Worm (Caenorhabditis elegans) whole organism, L4 larva: Measurements from ENCODE around the gene F10E9.1.
A peak's percentile ranks its signal among the peaks of the same experiment; 100 is the strongest.

Experiments
- D1046.2 ChIP-seq: fragments of 200-800 bp; sonication (Bioruptor generic); IDR thresholded peaks from 2 replicates; pipeline ENCODE4 v1.3.6; 2022; ENCODE audit warnings: missing genetic modification characterization, missing compliant biosample characterization
- F10B5.3 ChIP-seq: sonication (generic microtip); optimal IDR thresholded peaks from 2 replicates; lab custom pipeline; 2016; ENCODE audit warnings: mild to moderate bottlenecking, missing genetic modification characterization, missing compliant biosample characterization
- F26F4.8 ChIP-seq: fragments of 200-800 bp; sonication (Bioruptor generic); conservative IDR thresholded peaks from 2 replicates; pipeline ENCODE4 v1.3.6; 2022; ENCODE audit warnings: missing genetic modification characterization, missing compliant biosample characterization
- T26A8.4 ChIP-seq: fragments of 200-800 bp; sonication (Bioruptor generic); IDR thresholded peaks from 2 replicates; pipeline ENCODE4 v1.3.6; 2022; ENCODE audit warnings: missing genetic modification characterization, missing compliant biosample characterization
- Y75B8A.6 ChIP-seq: fragments of 200-800 bp; sonication (Bioruptor generic); IDR thresholded peaks from 2 replicates; pipeline ENCODE4 v1.3.6; 2022; ENCODE audit warnings: missing genetic modification reagents, missing genetic modification characterization, missing compliant biosample characterization
- aha-1 ChIP-seq: fragments of 150-350 bp; peaks from one replicate; lab custom pipeline; 2014; ENCODE audit warnings: missing biosample characterization, missing genetic modification characterization
- aly-2 ChIP-seq: sonication (generic microtip); optimal IDR thresholded peaks from 2 replicates; lab custom pipeline; 2018; ENCODE audit warnings: missing biosample characterization, missing genetic modification characterization
- ceh-20 ChIP-seq: fragments of 200-800 bp; sonication (Bioruptor generic); IDR thresholded peaks from 2 replicates; pipeline ENCODE4 v1.3.6; 2022; ENCODE audit warnings: missing genetic modification reagents, missing genetic modification characterization, missing compliant biosample characterization
- ceh-32 ChIP-seq: sonication (generic microtip); optimal IDR thresholded peaks from 2 replicates; lab custom pipeline; 2016; ENCODE audit warnings: mild to moderate bottlenecking, missing genetic modification characterization, missing compliant biosample characterization; ENCODE audit not compliant: poor library complexity
- ces-1 ChIP-seq: fragments of 150-350 bp; sonication (generic microtip); optimal IDR thresholded peaks from 4 replicates; lab custom pipeline; 2014; ENCODE audit warnings: missing biosample characterization, missing genetic modification reagents, missing genetic modification characterization
- cey-2 ChIP-seq: sonication (generic microtip); optimal IDR thresholded peaks from 3 replicates; lab custom pipeline; 2017; ENCODE audit warnings: missing genetic modification characterization, mild to moderate bottlenecking, missing compliant biosample characterization, antibody characterized with exemption, borderline replicate concordance; ENCODE audit not compliant: insufficient read depth
- daf-12 ChIP-seq: fragments of 150-350 bp; optimal IDR thresholded peaks from 2 replicates; lab custom pipeline; 2014; ENCODE audit warnings: missing biosample characterization, missing genetic modification reagents, missing genetic modification characterization
- daf-16 ChIP-seq, 3 experiments: sonication (generic microtip); optimal IDR thresholded peaks; 2 replicates each; lab custom pipeline; 2016 to 2017; ENCODE audit warnings: missing genetic modification characterization in 3 of 3, missing genetic modification reagents in 3 of 3, mild to moderate bottlenecking in 2 of 3, missing compliant biosample characterization in 2 of 3, missing biosample characterization in 1 of 3, moderate library complexity in 1 of 3
- daf-19 ChIP-seq: fragments of 200-800 bp; sonication (Bioruptor generic); conservative IDR thresholded peaks from 2 replicates; pipeline ENCODE4 v1.3.6; 2022; ENCODE audit warnings: missing genetic modification characterization, missing compliant biosample characterization
- daf-8 ChIP-seq: fragments of 200-800 bp; sonication (Bioruptor generic); IDR thresholded peaks from 2 replicates; pipeline ENCODE4 v1.3.6; 2022; ENCODE audit warnings: missing genetic modification characterization, missing compliant biosample characterization
- dmd-6 ChIP-seq: fragments of 200-800 bp; sonication (Bioruptor generic); IDR thresholded peaks from 2 replicates; pipeline ENCODE4 v1.3.6; 2022; ENCODE audit warnings: missing genetic modification reagents, missing genetic modification characterization, missing compliant biosample characterization
- dmd-8 ChIP-seq: fragments of 200-800 bp; sonication (Bioruptor generic); IDR thresholded peaks from 2 replicates; pipeline ENCODE4 v1.3.6; 2022; ENCODE audit warnings: missing genetic modification characterization, missing compliant biosample characterization
- dmd-9 ChIP-seq: fragments of 200-800 bp; sonication (Bioruptor generic); IDR thresholded peaks from 2 replicates; pipeline ENCODE4 v1.3.6; 2022; ENCODE audit warnings: missing genetic modification reagents, missing genetic modification characterization, missing compliant biosample characterization
- dpl-1 ChIP-seq: fragments of 150-350 bp; optimal IDR thresholded peaks from 2 replicates; lab custom pipeline; 2014; ENCODE audit warnings: missing biosample characterization, missing genetic modification reagents, missing genetic modification characterization
- dve-1 ChIP-seq: sonication (generic microtip); optimal IDR thresholded peaks from 2 replicates; lab custom pipeline; 2017; ENCODE audit warnings: antibody characterized with exemption, mild to moderate bottlenecking, missing genetic modification characterization, missing compliant biosample characterization; ENCODE audit not compliant: insufficient read depth
- egl-43 ChIP-seq: fragments of 200-800 bp; sonication (Bioruptor generic); IDR thresholded peaks from 2 replicates; pipeline ENCODE4 v1.3.6; 2022; ENCODE audit warnings: missing genetic modification reagents, missing genetic modification characterization, missing compliant biosample characterization
- fkh-10 ChIP-seq: fragments of 150-350 bp; optimal IDR thresholded peaks from 2 replicates; lab custom pipeline; 2014; ENCODE audit warnings: missing biosample characterization, missing genetic modification reagents, missing genetic modification characterization
- hlh-11 ChIP-seq: fragments of 200-800 bp; sonication (Bioruptor generic); optimal IDR thresholded peaks from 2 replicates; lab custom pipeline; 2018; ENCODE audit warnings: mild to moderate bottlenecking, missing genetic modification characterization, missing compliant biosample characterization
- hlh-30 ChIP-seq: sonication (generic microtip); optimal IDR thresholded peaks from 2 replicates; lab custom pipeline; 2017; ENCODE audit warnings: antibody characterized with exemption, mild to moderate bottlenecking, missing genetic modification characterization, missing compliant biosample characterization; ENCODE audit not compliant: insufficient read depth
- hmg-1.1 ChIP-seq: fragments of 200-800 bp; sonication (Bioruptor generic); IDR thresholded peaks from 2 replicates; pipeline ENCODE4 v1.3.6; 2022; ENCODE audit warnings: missing genetic modification reagents, missing genetic modification characterization, missing compliant biosample characterization
- lin-13 ChIP-seq: fragments of 150-350 bp; optimal IDR thresholded peaks from 2 replicates; lab custom pipeline; 2014; ENCODE audit warnings: missing biosample characterization, missing genetic modification reagents, missing genetic modification characterization
- lin-38 ChIP-seq: fragments of 200-800 bp; sonication (Bioruptor generic); IDR thresholded peaks from 2 replicates; pipeline ENCODE4 v1.3.6; 2022; ENCODE audit warnings: missing genetic modification reagents, missing genetic modification characterization, missing compliant biosample characterization
- lsy-2 ChIP-seq, 2 experiments: fragments of 150-350 bp in 1 of 2; sonication (generic microtip) in 1 of 2; optimal IDR thresholded peaks; 2 replicates each; lab custom pipeline; 2014 to 2017; ENCODE audit warnings: missing biosample characterization in 2 of 2, missing genetic modification characterization in 2 of 2
- madf-5 ChIP-seq, 2 experiments: fragments of 200-800 bp; sonication (Bioruptor generic); IDR thresholded peaks; 2 replicates each; pipeline ENCODE4 v1.3.6; 2022; ENCODE audit warnings: missing compliant biosample characterization in 2 of 2, missing genetic modification characterization in 2 of 2
- mdt-29 ChIP-seq: fragments of 200-800 bp; sonication (Bioruptor generic); IDR thresholded peaks from 2 replicates; pipeline ENCODE4 v1.3.6; 2022; ENCODE audit warnings: missing genetic modification reagents, missing genetic modification characterization, missing compliant biosample characterization
- mep-1 ChIP-seq: fragments of 150-350 bp; sonication (generic microtip); optimal IDR thresholded peaks from 3 replicates; lab custom pipeline; 2014; ENCODE audit warnings: missing biosample characterization, missing genetic modification characterization
- mxl-3 ChIP-seq: fragments of 200-800 bp; sonication (Bioruptor generic); optimal IDR thresholded peaks from 2 replicates; lab custom pipeline; 2018; ENCODE audit warnings: mild to moderate bottlenecking, missing genetic modification characterization, missing compliant biosample characterization
- nhr-10 ChIP-seq: fragments of 150-350 bp; optimal IDR thresholded peaks from 2 replicates; lab custom pipeline; 2014; ENCODE audit warnings: missing biosample characterization, missing genetic modification characterization
- nhr-102 ChIP-seq: sonication (generic microtip); optimal IDR thresholded peaks from 2 replicates; lab custom pipeline; 2016; ENCODE audit warnings: mild to moderate bottlenecking, missing genetic modification characterization, moderate library complexity, missing compliant biosample characterization
- nhr-11 ChIP-seq: fragments of 150-350 bp; optimal IDR thresholded peaks from 2 replicates; lab custom pipeline; 2014; ENCODE audit warnings: missing biosample characterization, missing genetic modification characterization
- nhr-237 ChIP-seq: sonication (generic microtip); optimal IDR thresholded peaks from 2 replicates; lab custom pipeline; 2017; ENCODE audit warnings: missing biosample characterization, missing genetic modification characterization
- nhr-25 ChIP-seq: sonication (generic microtip); optimal IDR thresholded peaks from 2 replicates; lab custom pipeline; 2017; ENCODE audit warnings: missing genetic modification characterization, mild to moderate bottlenecking, missing compliant biosample characterization, antibody characterized with exemption, moderate library complexity, borderline replicate concordance; ENCODE audit not compliant: insufficient read depth
- nhr-28 ChIP-seq: fragments of 150-350 bp; optimal IDR thresholded peaks from 2 replicates; lab custom pipeline; 2014; ENCODE audit warnings: missing biosample characterization, missing genetic modification characterization
- nhr-48 ChIP-seq: sonication (generic microtip); optimal IDR thresholded peaks from 2 replicates; lab custom pipeline; 2016; ENCODE audit warnings: mild to moderate bottlenecking, missing genetic modification characterization, missing compliant biosample characterization
- nhr-6 ChIP-seq: fragments of 150-350 bp; optimal IDR thresholded peaks from 2 replicates; lab custom pipeline; 2014; ENCODE audit warnings: missing biosample characterization, missing genetic modification characterization
- pha-4 ChIP-seq, 2 experiments: fragments of 150-350 bp in 1 of 2; fragments of 200-800 bp in 1 of 2; sonication (Bioruptor generic) in 1 of 2; IDR thresholded peaks in 1 of 2; optimal IDR thresholded peaks in 1 of 2; 2 replicates each; pipeline versions ENCODE4 v1.3.6 to Lab custom; 2014 to 2022; ENCODE audit warnings: missing genetic modification characterization in 2 of 2, missing genetic modification reagents in 2 of 2, missing biosample characterization in 1 of 2, missing compliant biosample characterization in 1 of 2
- php-3 ChIP-seq: fragments of 200-800 bp; sonication (Bioruptor generic); IDR thresholded peaks from 2 replicates; pipeline ENCODE4 v1.3.6; 2022; ENCODE audit warnings: missing genetic modification reagents, missing genetic modification characterization, missing compliant biosample characterization
- pqm-1 ChIP-seq: sonication (generic microtip); optimal IDR thresholded peaks from 2 replicates; lab custom pipeline; 2017; ENCODE audit warnings: missing biosample characterization, missing genetic modification characterization
- sdz-12 ChIP-seq: fragments of 200-800 bp; sonication (Bioruptor generic); optimal IDR thresholded peaks from 2 replicates; lab custom pipeline; 2018; ENCODE audit warnings: mild to moderate bottlenecking, missing genetic modification characterization, missing compliant biosample characterization
- skn-1 ChIP-seq: fragments of 150-350 bp; optimal IDR thresholded peaks from 2 replicates; lab custom pipeline; 2014; ENCODE audit warnings: missing biosample characterization, missing genetic modification characterization
- snpc-4 ChIP-seq: fragments of 150-350 bp; optimal IDR thresholded peaks from 2 replicates; lab custom pipeline; 2014; ENCODE audit warnings: missing biosample characterization, missing genetic modification characterization
- tra-1 ChIP-seq: fragments of 200-800 bp; sonication (Bioruptor generic); IDR thresholded peaks from 2 replicates; pipeline ENCODE4 v1.3.6; 2022; ENCODE audit warnings: missing genetic modification reagents, missing genetic modification characterization, missing compliant biosample characterization
- unc-130 ChIP-seq: sonication (generic microtip); optimal IDR thresholded peaks from 2 replicates; lab custom pipeline; 2016; ENCODE audit warnings: missing genetic modification reagents, missing genetic modification characterization, missing compliant biosample characterization
- zip-11 ChIP-seq: fragments of 200-800 bp; sonication (Bioruptor generic); IDR thresholded peaks from 2 replicates; pipeline ENCODE4 v1.3.6; 2022; ENCODE audit warnings: missing genetic modification characterization, missing compliant biosample characterization
- ztf-11 ChIP-seq: fragments of 150-350 bp; optimal IDR thresholded peaks from 2 replicates; lab custom pipeline; 2014; ENCODE audit warnings: missing biosample characterization, missing genetic modification characterization
- ztf-7 ChIP-seq: fragments of 150-350 bp; optimal IDR thresholded peaks from 2 replicates; lab custom pipeline; 2014; ENCODE audit warnings: missing biosample characterization, missing genetic modification characterization

F10E9.1 gene

DNA sequence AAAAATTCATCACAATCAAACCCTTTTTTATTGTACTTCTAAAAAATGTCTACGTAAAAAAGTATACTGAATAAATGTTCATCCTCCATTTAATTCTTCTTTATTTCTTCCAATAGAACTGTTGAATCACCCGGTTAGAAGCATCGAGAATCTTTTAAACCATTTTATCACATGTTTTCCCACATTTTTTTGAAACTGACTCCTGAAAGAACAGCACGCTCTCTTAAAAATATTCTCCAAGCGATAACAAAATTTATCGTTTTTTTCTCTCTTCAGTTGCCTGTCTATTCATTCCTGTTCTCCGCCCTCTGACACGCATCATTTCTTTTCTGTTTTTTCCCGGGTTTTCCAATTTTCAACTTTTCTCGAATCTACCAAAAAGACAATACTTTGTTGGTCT, 1.4 kb downstream of the F10E9.1 start, which contains the start of gene F10E9.12:
Gene F10E9.12, plus strand, starts transcription at position 131 of the 400 bp plus-strand sequence.
- no peak for TF ChIP-seq ces-1
- TF ChIP-seq Y75B8A.6 (GFP tag; lab: Robert Waterston, UW), result no peak
- no peak for TF ChIP-seq mdt-29 (GFP tag; lab: Robert Waterston, UW)
- no peak for TF ChIP-seq dmd-8
- no peak for TF ChIP-seq aly-2
- TF ChIP-seq ceh-32, result no peak
- TF ChIP-seq daf-12, result no peak
- TF ChIP-seq nhr-6 (tag; lab: Kevin White, UChicago), result no peak
- TF ChIP-seq daf-19 (GFP tag; lab: Robert Waterston, UW), result no peak
- TF ChIP-seq ceh-20 (GFP tag; lab: Robert Waterston, UW), result no peak
- TF ChIP-seq tra-1 (GFP tag; lab: Robert Waterston, UW), result no peak
- TF ChIP-seq F26F4.8 (GFP tag; lab: Robert Waterston, UW), result no peak
- no peak for TF ChIP-seq fkh-10 (GFP tag; lab: Kevin White, UChicago)
- no peak for TF ChIP-seq skn-1 (tag; lab: Kevin White, UChicago)
- peak; percentile 66 for TF ChIP-seq hlh-30 (tag; lab: Kevin White, UChicago)
- TF ChIP-seq daf-16 (GFP tag; optimal IDR thresholded peaks at IDR 0.05; lab: Kevin White, UChicago), result no peak
- TF ChIP-seq daf-16 (tag; optimal IDR thresholded peaks at IDR 0.05; lab: Kevin White, UChicago), result peak; percentile 43
- no peak for TF ChIP-seq nhr-10
- TF ChIP-seq hmg-1.1 (GFP tag; lab: Robert Waterston, UW), result no peak
- TF ChIP-seq mep-1 (tag; lab: Kevin White, UChicago), result peak; percentile 5
- TF ChIP-seq lin-13, result no peak
- TF ChIP-seq nhr-25 (tag; lab: Kevin White, UChicago), result no peak
- TF ChIP-seq pha-4 (GFP tag; IDR thresholded peaks at IDR 0.05; lab: Robert Waterston, UW), result no peak
- TF ChIP-seq pha-4 (tag; optimal IDR thresholded peaks at IDR 0.05; lab: Kevin White, UChicago), result no peak
- TF ChIP-seq T26A8.4 (GFP tag; lab: Robert Waterston, UW), result no peak
- TF ChIP-seq dmd-9 (GFP tag; lab: Robert Waterston, UW), result no peak
- TF ChIP-seq F10B5.3 (tag; lab: Kevin White, UChicago), result no peak
- TF ChIP-seq nhr-48 (tag; lab: Kevin White, UChicago), result no peak
- no peak for TF ChIP-seq sdz-12 (GFP tag; lab: Kevin White, UChicago)
- TF ChIP-seq ztf-7 (tag; lab: Kevin White, UChicago), result no peak
- TF ChIP-seq madf-5 (GFP tag; IDR thresholded peaks at IDR 0.05; lab: Robert Waterston, UW), result no peak
- TF ChIP-seq lin-38, result no peak
- TF ChIP-seq snpc-4 (tag; lab: Kevin White, UChicago), result no peak
- peak; percentile 26; the same call in 1 of the 2 replicates for TF ChIP-seq dmd-6
- TF ChIP-seq hlh-11, result peak; percentile 30
- TF ChIP-seq D1046.2 (GFP tag; lab: Robert Waterston, UW), result no peak
- no peak for TF ChIP-seq ztf-11 (tag; lab: Kevin White, UChicago)
- TF ChIP-seq php-3 (GFP tag; lab: Robert Waterston, UW), result no peak
- TF ChIP-seq nhr-28, result peak; percentile 1
- TF ChIP-seq unc-130 (GFP tag; lab: Kevin White, UChicago), result no peak
- no peak for TF ChIP-seq dpl-1 (GFP tag; lab: Kevin White, UChicago)
- no peak for TF ChIP-seq daf-8
- no peak for TF ChIP-seq mxl-3 (GFP tag; lab: Kevin White, UChicago)
- TF ChIP-seq nhr-237 (tag; lab: Kevin White, UChicago), result no peak
- TF ChIP-seq dve-1 (tag; lab: Kevin White, UChicago), result peak; percentile 54
- peak; percentile 9 for TF ChIP-seq aha-1 (tag; lab: Kevin White, UChicago)
- TF ChIP-seq nhr-102 (tag; lab: Kevin White, UChicago), result no peak
- TF ChIP-seq egl-43 (GFP tag; lab: Robert Waterston, UW), result no peak
- TF ChIP-seq pqm-1 (tag; lab: Kevin White, UChicago), result peak; percentile 4
- TF ChIP-seq cey-2 (tag; lab: Kevin White, UChicago), result no peak
- TF ChIP-seq zip-11 (GFP tag; lab: Robert Waterston, UW), result no peak
- TF ChIP-seq nhr-11 (tag; lab: Kevin White, UChicago), result no peak
- peak in 1 of 2 experiments; percentile 31 for TF ChIP-seq lsy-2 (tag; optimal IDR thresholded peaks at IDR 0.05; lab: Kevin White, UChicago)
